Fruit fly (Drosophila melanogaster) whole organism, wandering third instar larva: ENCODE results near the gene Vm26Ab.

Experiments
- Abd-B ChIP-seq: fragments of >200 bp; optimal IDR thresholded peaks from 2 replicates; lab custom pipeline; 2017; ENCODE audit warnings: missing biosample characterization, missing genetic modification characterization
- CG9705 ChIP-seq: fragments of 200-800 bp; sonication (Bioruptor generic); optimal IDR thresholded peaks from 2 replicates; lab custom pipeline; 2018; ENCODE audit warnings: missing biosample characterization, mild to moderate bottlenecking, missing genetic modification characterization
- CrebA ChIP-seq: fragments of 200-800 bp; sonication (Bioruptor generic); optimal IDR thresholded peaks from 2 replicates; lab custom pipeline; 2016; ENCODE audit warnings: missing biosample characterization, mild to moderate bottlenecking, missing genetic modification characterization, borderline replicate concordance
- Dfd ChIP-seq: fragments of >200 bp; optimal IDR thresholded peaks from 2 replicates; lab custom pipeline; 2017; ENCODE audit warnings: missing biosample characterization, missing genetic modification characterization
- HLH106 ChIP-seq: fragments of 200-800 bp; optimal IDR thresholded peaks from 3 replicates; lab custom pipeline; 2019; ENCODE audit warnings: missing biosample characterization, mild to moderate bottlenecking, missing genetic modification characterization, moderate library complexity
- Hr78 ChIP-seq: fragments of >200 bp; optimal IDR thresholded peaks from 2 replicates; lab custom pipeline; 2017; ENCODE audit warnings: missing biosample characterization, missing genetic modification characterization
- Hr83 ChIP-seq: fragments of 200-300 bp; sonication (Bioruptor generic); optimal IDR thresholded peaks from 2 replicates; lab custom pipeline; 2016; ENCODE audit warnings: missing biosample characterization, mild to moderate bottlenecking, missing genetic modification characterization, moderate library complexity; ENCODE audit not compliant: poor library complexity, severe bottlenecking
- Jra ChIP-seq: sonication (Bioruptor generic); optimal IDR thresholded peaks from 2 replicates; lab custom pipeline; 2016; ENCODE audit warnings: missing biosample characterization, missing genetic modification characterization
- Mio ChIP-seq: sonication (Bioruptor generic); optimal IDR thresholded peaks from 2 replicates; lab custom pipeline; 2016; ENCODE audit warnings: missing biosample characterization, missing genetic modification characterization
- N ChIP-seq: fragments of >200 bp; optimal IDR thresholded peaks from 2 replicates; lab custom pipeline; 2018; ENCODE audit warnings: missing biosample characterization, missing external identifiers, missing genetic modification characterization
- Rel ChIP-seq, 2 experiments: fragments of 200-800 bp; sonication (Bioruptor generic) in 1 of 2; optimal IDR thresholded peaks; 2 replicates in 1 of 2; 3 replicates in 1 of 2; lab custom pipeline; 2016 to 2019; ENCODE audit warnings: mild to moderate bottlenecking in 2 of 2, missing biosample characterization in 2 of 2, missing genetic modification characterization in 2 of 2, moderate library complexity in 1 of 2
- Sp1 ChIP-seq: fragments of 200-800 bp; sonication (Bioruptor generic); optimal IDR thresholded peaks from 3 replicates; lab custom pipeline; 2019; ENCODE audit warnings: missing biosample characterization, mild to moderate bottlenecking, missing genetic modification characterization, moderate library complexity
- Vsx2 ChIP-seq: fragments of 200-300, 225-300 bp; sonication (Bioruptor generic); optimal IDR thresholded peaks from 2 replicates; lab custom pipeline; 2018; ENCODE audit warnings: missing biosample characterization, missing genetic modification characterization; ENCODE audit not compliant: partially characterized antibody
- br ChIP-seq: fragments of 200-800 bp; sonication (Bioruptor generic); optimal IDR thresholded peaks from 2 replicates; lab custom pipeline; 2016; ENCODE audit warnings: missing biosample characterization, missing genetic modification characterization
- dl ChIP-seq, 2 experiments: fragments of 175-275, 200-275 bp in 1 of 2; fragments of 200-275 bp in 1 of 2; sonication (Bioruptor generic); optimal IDR thresholded peaks; lab custom pipeline; 2018; ENCODE audit warnings: mild to moderate bottlenecking in 2 of 2, missing biosample characterization in 2 of 2, missing genetic modification characterization in 2 of 2, moderate library complexity in 2 of 2; ENCODE audit not compliant: partially characterized antibody in 2 of 2, insufficient read depth in 1 of 2
- dmrt93B ChIP-seq: fragments of 200-800 bp; sonication (Bioruptor generic); optimal IDR thresholded peaks from 2 replicates; lab custom pipeline; 2018; ENCODE audit warnings: missing biosample characterization, mild to moderate bottlenecking, missing genetic modification characterization
- dsf ChIP-seq: sonication (Bioruptor generic); optimal IDR thresholded peaks from 2 replicates; lab custom pipeline; 2016; ENCODE audit warnings: missing biosample characterization, missing genetic modification characterization, borderline replicate concordance
- ey ChIP-seq: fragments of 200-800 bp; sonication (Bioruptor generic); optimal IDR thresholded peaks from 2 replicates; lab custom pipeline; 2016; ENCODE audit warnings: missing biosample characterization, missing genetic modification characterization
- foxo ChIP-seq, 2 experiments: fragments of 200-800 bp; sonication (Bioruptor generic); optimal IDR thresholded peaks; 2 replicates in 1 of 2; 3 replicates in 1 of 2; lab custom pipeline; 2016 to 2017; ENCODE audit warnings: missing biosample characterization in 2 of 2, missing genetic modification characterization in 2 of 2
- fru ChIP-seq: fragments of 200-800 bp; sonication (Bioruptor generic); optimal IDR thresholded peaks from 3 replicates; lab custom pipeline; 2016; ENCODE audit warnings: missing biosample characterization, mild to moderate bottlenecking, missing genetic modification characterization
- h ChIP-seq: fragments of 200-800 bp; sonication (Bioruptor generic); optimal IDR thresholded peaks from 3 replicates; lab custom pipeline; 2016; ENCODE audit warnings: missing biosample characterization, mild to moderate bottlenecking, missing genetic modification characterization
- lola ChIP-seq: fragments of >200 bp; optimal IDR thresholded peaks from 2 replicates; lab custom pipeline; 2017; ENCODE audit warnings: missing biosample characterization, missing genetic modification characterization
- pan ChIP-seq: fragments of >200 bp; optimal IDR thresholded peaks from 2 replicates; lab custom pipeline; 2017
- psq ChIP-seq: fragments of 200-800 bp; sonication (Bioruptor generic); optimal IDR thresholded peaks from 3 replicates; lab custom pipeline; 2017; ENCODE audit warnings: missing biosample characterization, mild to moderate bottlenecking, missing genetic modification characterization, moderate library complexity
- rgr ChIP-seq: fragments of 200-800 bp; sonication (Bioruptor generic); optimal IDR thresholded peaks from 3 replicates; lab custom pipeline; 2016; ENCODE audit warnings: missing biosample characterization, mild to moderate bottlenecking, missing genetic modification characterization
- sage ChIP-seq: fragments of 200-800 bp; sonication (Bioruptor generic); optimal IDR thresholded peaks from 2 replicates; lab custom pipeline; 2016; ENCODE audit warnings: missing biosample characterization, mild to moderate bottlenecking, missing genetic modification characterization

The Vm26Ab gene

dm6 chr2L:5997609-5998229 is 40.9 kb downstream of the Vm26Ab start (continued):
- TF ChIP-seq N (GFP tag; lab: Kevin White, UChicago) (peak; percentile 34), CrebA (GFP tag; lab: Kevin White, UChicago) (no peak)

- TF ChIP-seq dl (GFP tag; optimal IDR thresholded peaks at IDR 0.05; lab: Kevin White, UChicago; ENCODE audit: insufficient read depth in 1 of 2, partially characterized antibody in 2 of 2) = no peak
- no peak for TF ChIP-seq Vsx2 (GFP tag; lab: Kevin White, UChicago)
- no peak for TF ChIP-seq Dfd
- TF ChIP-seq sage = no peak
- peak; percentile 18 for TF ChIP-seq Hr83
- TF ChIP-seq Abd-B (GFP tag; lab: Kevin White, UChicago) = no peak
- TF ChIP-seq, all 38 proteins: peak for 1
Measured at dm6 chr2L:5998383-5998782, 41.6 kb downstream of the Vm26Ab start.

- no peak for TF ChIP-seq N (GFP tag; lab: Kevin White, UChicago)
- peak; percentile 32 for TF ChIP-seq Sp1
- TF ChIP-seq br (GFP tag; lab: Kevin White, UChicago) = peak; percentile 56
- no peak for TF ChIP-seq dl (GFP tag; optimal IDR thresholded peaks at IDR 0.05; lab: Kevin White, UChicago; ENCODE audit: insufficient read depth in 1 of 2, partially characterized antibody in 2 of 2)
- TF ChIP-seq Hr78 (GFP tag; lab: Kevin White, UChicago) = no peak
- no peak for TF ChIP-seq lola (GFP tag; lab: Kevin White, UChicago)
- peak; percentile 23 for TF ChIP-seq fru (GFP tag; lab: Kevin White, UChicago)
- TF ChIP-seq CG9705 (GFP tag; lab: Kevin White, UChicago) = no peak
- TF ChIP-seq Mio (GFP tag; lab: Kevin White, UChicago) = no peak
- peak; percentile 82 for TF ChIP-seq Hr83
- no peak for TF ChIP-seq dsf
- peak; percentile 17 for TF ChIP-seq ey (GFP tag; lab: Kevin White, UChicago)
- peak; percentile 1 for TF ChIP-seq dmrt93B (GFP tag; lab: Kevin White, UChicago)
- no peak for TF ChIP-seq Rel (GFP tag; optimal IDR thresholded peaks at IDR 0.05; lab: Kevin White, UChicago)
- TF ChIP-seq Rel (tag; optimal IDR thresholded peaks at IDR 0.05; lab: Kevin White, UChicago) = peak; percentile 87
- peak; percentile 32 for TF ChIP-seq psq
- TF ChIP-seq HLH106 (tag; lab: Kevin White, UChicago) = peak; percentile 27
- peak in 1 of 2 experiments; percentile 38 for TF ChIP-seq foxo (GFP tag; optimal IDR thresholded peaks at IDR 0.05; lab: Kevin White, UChicago)
- no peak for TF ChIP-seq Jra (GFP tag; lab: Kevin White, UChicago)
- TF ChIP-seq rgr (GFP tag; lab: Kevin White, UChicago) = peak; percentile 51
- no peak for TF ChIP-seq pan (lab: Kevin White, UChicago)
- TF ChIP-seq h (GFP tag; lab: Kevin White, UChicago) = peak; percentile 36
Measured at dm6 chr2L:5999247-5999646, 42.4 kb downstream of the Vm26Ab start, which contains the start of gene Kdm5. Gene Kdm5 (minus strand): TSS chr2L:5999501.

- no peak for TF ChIP-seq Hr78 (GFP tag; lab: Kevin White, UChicago)
- no peak for TF ChIP-seq Abd-B (GFP tag; lab: Kevin White, UChicago)
- TF ChIP-seq N (GFP tag; lab: Kevin White, UChicago) = no peak
- TF ChIP-seq, all 38 proteins: peak for 0
Measured at dm6 chr2L:6000065-6000464, 43.3 kb downstream of the Vm26Ab start, which contains the start of gene Tsp26A. Gene Tsp26A (plus strand): TSS chr2L:6000228.

- TF ChIP-seq lola (GFP tag; lab: Kevin White, UChicago) (no peak), Vsx2 (GFP tag; lab: Kevin White, UChicago) (peak; percentile 3)
Measured at dm6 chr2L:6006508-6007232, 49.9 kb downstream of the Vm26Ab start, which contains the start of gene Gal. Gene Gal (minus strand): TSS chr2L:6006827.
